Fruit fly (Drosophila melanogaster) S2 (cell line): ENCODE data around the gene CG31926.

Source experiments
- CG8478 ChIP-seq: fragments of >200 bp; optimal IDR thresholded peaks from 2 replicates; lab custom pipeline; 2018
- CTCF ChIP-seq, 2 experiments: fragments of >200 bp; optimal IDR thresholded peaks; 2 replicates each; lab custom pipeline; 2018

The CG31926 gene

DNA sequence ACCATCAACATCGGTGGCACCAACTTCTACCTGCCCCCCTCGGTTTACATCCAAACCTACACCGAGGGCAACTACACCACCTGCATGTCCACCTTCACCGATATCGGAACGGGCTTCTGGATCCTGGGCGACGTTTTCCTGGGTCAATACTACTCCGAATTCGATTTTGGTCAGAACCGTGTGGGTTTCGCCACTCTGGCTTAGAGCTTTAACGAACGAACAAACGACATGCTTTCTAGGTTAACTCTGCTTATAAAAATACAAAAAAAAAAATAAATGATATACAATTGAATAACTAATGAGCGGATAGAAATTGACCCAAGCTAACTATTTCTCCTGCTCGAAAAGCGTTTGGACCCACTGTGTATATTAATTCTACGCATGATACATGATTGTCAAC, at the start of gene CG31926:
Gene CG31926 (plus strand): TSS at position 301 of the 400 bp plus-strand sequence.
- TF ChIP-seq CTCF (optimal IDR thresholded peaks at IDR 0.05; lab: Kevin White, UChicago) (no peak), CG8478 (no peak)

DNA sequence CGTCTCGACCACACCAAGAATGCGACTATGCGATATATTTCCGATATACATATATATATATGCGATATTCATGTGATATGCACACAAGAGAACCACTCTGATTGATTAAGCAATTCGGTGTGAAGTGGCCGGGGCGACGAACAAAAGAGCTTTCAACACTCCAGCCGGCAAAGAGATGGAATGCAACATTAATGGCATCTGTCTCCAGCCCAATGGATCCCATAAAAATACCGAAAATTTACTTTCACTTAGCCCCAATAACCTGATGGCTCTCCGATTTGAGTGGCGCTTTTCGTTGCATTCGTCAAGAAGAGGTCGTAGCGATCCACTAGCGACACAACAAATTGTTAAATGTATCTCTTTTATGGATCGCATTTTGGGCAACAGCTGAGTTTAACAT, 48.5 kb upstream of the CG31926 start:
- no peak for TF ChIP-seq CG8478
- TF ChIP-seq CTCF (optimal IDR thresholded peaks at IDR 0.05; lab: Kevin White, UChicago) = no peak

DNA sequence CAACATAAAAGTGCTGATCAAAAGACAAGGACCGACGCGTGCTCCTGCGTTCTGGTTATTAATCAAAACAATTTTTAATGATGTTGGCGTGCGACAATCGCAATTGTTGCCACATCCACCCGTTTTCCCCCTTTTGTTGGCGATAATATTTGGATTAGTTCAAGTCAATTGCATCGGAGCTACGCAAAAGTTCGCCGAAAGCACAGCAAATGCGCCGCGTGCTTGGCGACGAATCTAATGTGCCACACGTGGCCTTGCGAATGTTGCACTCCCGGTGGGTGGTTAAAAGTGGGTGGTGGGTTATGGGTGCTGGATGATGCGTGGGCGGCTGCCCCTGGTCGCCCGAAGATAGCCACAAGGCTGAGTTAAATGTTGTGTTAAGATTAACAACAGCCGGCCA, 47.6 kb upstream of the CG31926 start:
- TF ChIP-seq CTCF (optimal IDR thresholded peaks at IDR 0.05; lab: Kevin White, UChicago) = no peak
- TF ChIP-seq CG8478 = no peak

DNA sequence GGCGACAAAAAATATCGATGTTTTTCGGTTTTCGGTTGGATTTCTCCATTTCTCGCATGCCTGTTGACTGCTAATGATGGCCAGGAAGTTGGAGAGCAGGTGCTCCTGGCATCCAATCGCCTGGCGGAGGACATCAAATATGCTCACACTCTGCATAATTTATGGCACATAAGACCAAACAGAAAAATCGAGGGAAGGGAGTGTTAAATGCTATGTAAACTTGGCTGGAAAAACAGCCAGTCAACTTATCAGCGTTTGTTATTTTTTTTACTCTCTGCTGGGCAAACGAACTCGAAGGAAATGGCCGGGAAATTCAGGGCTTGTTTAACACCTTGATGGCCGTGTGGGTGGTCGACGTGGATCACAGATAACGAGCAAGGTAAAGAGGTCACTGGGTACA, 47.1 kb upstream of the CG31926 start:
- TF ChIP-seq CTCF (optimal IDR thresholded peaks at IDR 0.05; lab: Kevin White, UChicago) (no peak), CG8478 (no peak)

DNA sequence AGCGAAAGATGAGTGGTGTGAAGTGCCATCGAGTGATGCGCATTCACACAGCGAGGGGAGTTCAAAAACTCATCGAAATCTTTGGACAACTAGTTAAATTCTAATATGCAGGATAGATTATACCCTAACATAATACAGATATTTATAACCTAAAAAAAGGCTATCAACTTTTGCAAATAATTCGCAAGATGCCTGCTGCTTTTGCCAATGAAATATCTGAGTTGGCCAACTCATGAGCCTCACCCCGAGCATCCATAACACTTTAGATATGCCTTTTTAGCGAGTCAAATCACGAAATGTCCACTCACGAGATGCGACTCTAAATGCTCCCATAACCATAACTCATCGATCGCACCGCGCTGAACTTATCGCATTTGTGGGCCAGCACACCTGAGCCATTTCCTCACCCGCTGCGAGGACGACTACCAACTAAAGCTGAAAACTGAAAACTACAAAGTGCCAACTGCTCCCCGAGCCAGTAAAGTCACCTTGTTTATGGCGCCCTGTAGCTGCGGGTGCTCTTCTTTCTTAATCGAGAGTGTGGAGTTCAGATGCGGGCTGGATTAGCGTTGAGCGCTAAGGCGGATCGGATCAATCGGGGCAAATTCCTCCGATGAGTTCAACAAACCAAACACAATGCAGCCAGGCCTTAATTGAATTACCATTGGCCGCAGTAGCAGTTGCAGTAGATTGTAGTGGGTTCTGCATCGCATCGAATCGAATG, 45.4 kb upstream of the CG31926 start:
- no peak for TF ChIP-seq CTCF (optimal IDR thresholded peaks at IDR 0.05; lab: Kevin White, UChicago)
- TF ChIP-seq CG8478 = no peak

DNA sequence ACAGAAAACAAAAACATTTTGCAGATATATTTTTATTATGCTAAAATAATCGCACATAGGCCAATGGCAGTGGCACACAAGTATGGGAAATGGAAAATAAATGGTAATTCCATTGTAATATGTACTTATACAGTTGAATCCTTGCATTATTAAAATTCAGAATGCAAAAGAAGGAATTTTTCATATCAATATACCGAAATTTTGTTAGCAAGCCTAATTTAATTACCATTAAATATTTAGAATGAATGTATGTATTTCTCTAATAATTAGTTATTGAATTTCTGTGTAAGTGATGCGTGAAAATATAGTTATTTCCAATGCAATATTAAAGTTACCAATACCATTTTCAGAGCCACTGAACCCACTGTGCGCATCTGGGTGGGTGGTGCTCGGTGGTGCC, 39.8 kb upstream of the CG31926 start:
- TF ChIP-seq CG8478 (no peak), CTCF (optimal IDR thresholded peaks at IDR 0.05; lab: Kevin White, UChicago) (no peak)

DNA sequence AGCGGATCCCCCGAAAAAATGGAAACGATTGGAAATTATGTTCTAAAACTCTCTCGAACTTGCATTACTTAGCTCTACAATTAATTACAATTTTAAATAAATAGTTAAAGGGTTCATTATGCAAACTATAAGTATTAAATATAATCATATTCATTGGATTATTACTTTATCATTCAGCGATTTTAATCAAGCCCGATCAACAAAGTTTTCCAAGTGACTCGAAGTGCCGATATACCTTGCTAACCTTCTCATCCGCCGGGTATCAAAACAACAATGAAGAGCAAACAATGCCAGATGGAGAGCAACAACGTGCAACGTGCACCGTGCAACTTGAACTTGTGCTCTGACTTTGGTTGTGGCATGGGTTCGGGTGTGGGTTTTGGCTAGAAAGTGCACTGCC, 39.0 kb upstream of the CG31926 start:
- TF ChIP-seq CTCF (optimal IDR thresholded peaks at IDR 0.05; lab: Kevin White, UChicago) = no peak
- no peak for TF ChIP-seq CG8478

DNA sequence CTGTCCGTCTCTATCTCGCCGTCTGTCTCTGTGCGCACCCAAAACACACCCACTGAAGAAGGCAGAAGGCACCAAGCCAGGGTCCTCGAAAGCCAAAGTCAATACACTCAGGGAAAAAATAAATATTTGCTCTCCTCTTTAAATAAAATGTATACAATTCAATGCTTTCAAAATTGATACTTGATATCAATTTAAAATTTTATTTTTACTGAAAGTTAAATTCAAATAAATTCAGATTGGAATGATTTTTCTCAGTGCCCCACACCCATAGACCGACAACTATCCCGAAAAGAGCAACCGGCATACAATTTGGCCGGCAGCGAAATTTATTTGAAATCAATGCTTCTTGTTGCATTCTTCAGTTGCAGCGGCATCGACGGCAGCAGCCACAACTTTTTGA, 38.4 kb upstream of the CG31926 start:
- no peak for TF ChIP-seq CG8478
- TF ChIP-seq CTCF (optimal IDR thresholded peaks at IDR 0.05; lab: Kevin White, UChicago) = no peak

DNA sequence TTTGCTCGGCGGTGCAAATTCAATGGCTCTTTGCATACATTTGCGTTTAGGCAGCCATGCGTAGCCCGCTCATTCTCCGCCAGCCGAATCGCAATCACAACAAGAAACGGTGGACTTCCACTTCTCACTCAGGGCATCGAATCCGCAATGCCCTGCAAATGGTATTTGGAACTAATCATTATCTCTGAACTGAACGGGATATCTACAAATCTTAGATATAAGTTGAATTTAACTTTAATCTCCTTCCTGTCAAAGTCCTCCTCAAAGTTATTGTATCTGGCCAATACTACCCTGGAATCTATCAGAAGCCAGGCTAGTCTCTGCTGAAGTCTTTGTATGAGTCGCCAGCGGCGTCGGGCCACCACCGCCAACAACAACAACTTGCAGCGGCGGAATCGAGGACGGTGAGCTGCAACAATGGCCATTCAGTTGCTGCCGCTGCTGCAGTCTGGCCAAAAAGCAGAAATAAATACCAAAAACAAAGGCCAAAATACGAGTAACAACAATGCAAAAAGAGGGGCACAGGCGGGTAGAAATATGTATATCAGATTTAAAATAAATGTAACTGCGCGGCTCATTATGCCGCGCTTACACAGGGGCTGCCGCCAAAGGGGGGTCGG, 36.6 kb upstream of the CG31926 start:
- no peak for TF ChIP-seq CTCF (optimal IDR thresholded peaks at IDR 0.05; lab: Kevin White, UChicago)
- TF ChIP-seq CG8478 = no peak

DNA sequence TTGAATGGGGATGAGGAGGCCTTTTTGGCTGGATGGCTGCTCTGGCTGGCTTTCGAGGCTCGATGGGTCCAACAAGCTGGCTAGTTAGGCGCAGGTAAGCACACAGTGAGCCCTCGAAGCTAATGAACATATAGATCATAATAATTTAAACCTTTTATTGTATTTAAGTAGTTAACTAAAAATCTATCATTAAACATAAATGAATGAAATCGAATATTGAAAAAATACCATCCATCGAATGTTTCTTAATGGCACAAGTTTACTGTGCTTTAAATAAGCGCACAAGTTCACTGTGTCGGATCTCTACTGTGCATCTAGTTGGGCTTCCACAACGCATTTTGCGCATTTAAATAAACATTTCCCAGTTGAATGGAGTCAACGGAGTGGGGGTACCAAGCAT, 35.9 kb upstream of the CG31926 start:
- TF ChIP-seq CTCF (optimal IDR thresholded peaks at IDR 0.05; lab: Kevin White, UChicago) (no peak), CG8478 (no peak)

DNA sequence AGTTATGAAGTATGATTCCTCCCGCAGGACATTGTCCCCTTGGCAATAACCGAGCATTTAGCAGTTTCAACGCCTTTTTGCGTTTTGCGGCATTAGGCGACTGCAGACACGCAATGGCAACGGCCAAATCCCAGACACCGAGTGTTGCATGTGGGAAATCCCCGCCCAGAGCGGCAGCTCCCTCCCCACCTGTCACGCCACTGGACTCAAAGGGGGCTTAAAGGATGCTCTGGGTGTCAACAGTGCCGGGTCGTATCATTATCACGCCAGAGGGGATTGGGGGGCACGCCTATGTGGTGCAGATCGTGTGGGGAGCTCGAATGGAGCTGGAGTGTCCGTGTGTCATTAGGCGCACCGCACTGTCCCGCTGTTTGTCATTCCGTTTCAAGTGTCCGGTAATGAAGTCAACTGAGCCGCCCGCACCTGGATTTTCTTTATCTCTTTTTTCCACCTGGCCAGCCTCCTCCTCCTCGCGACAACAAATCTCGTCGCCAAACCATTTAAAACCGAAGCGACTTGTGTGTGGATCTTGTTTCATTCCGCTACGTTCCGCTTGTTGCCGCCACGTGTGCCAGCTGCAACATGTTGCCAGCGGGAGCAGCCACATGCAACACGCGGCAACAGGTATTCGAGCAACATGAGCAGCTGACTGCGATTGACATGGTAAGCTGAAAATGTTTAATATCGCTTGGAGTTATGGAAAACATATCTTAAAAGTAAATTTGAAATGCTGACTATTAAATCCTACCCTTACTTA, 34.6 kb upstream of the CG31926 start:
- TF ChIP-seq CTCF (optimal IDR thresholded peaks at IDR 0.05; lab: Kevin White, UChicago) (no peak), CG8478 (no peak)

DNA sequence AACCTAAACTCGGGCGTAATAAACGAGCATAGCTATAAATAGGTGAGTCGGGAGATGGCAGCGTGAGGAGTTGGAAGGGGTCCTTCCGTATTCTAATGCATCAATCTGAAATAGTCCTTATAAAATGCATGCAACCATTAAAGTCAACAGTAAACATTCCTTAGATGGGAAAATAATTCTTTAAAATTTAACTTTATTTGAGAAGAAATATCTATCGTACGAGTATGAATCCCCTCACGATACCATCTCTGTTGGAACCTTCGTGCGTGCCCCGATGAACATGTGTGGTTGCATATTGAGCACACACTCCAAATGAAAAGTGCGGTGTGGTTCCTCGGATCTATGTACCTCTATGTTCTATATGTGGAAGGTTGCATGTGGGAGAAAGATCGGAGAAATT, 33.1 kb upstream of the CG31926 start:
- TF ChIP-seq CTCF (optimal IDR thresholded peaks at IDR 0.05; lab: Kevin White, UChicago) (no peak), CG8478 (no peak)

DNA sequence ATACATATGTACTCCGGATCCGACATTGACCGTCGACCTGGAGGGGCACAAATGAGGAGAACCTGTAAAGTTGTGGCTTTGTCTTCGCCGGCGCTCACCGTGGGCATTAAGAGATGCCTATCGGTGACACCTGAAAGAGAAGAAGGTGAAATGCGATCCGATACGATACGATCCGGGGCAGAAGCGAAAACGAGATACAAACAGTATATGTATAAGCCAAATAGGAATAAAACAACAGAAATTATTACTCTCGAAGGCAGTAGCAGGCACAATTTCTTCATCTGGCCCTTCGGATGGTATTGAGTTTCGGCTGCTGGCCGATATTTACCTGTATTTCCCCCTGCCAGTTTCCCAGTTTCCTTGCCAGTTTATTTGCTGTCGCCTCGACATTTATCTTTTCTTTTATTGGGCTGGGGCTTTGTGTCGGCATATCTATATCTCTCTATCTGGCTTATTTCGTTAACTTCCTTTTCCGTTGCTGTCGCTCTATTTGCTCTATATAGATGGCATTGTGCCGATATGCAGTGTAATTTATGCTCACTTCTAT, 31.8 kb upstream of the CG31926 start:
- TF ChIP-seq CG8478 = no peak
- no peak for TF ChIP-seq CTCF (optimal IDR thresholded peaks at IDR 0.05; lab: Kevin White, UChicago)

DNA sequence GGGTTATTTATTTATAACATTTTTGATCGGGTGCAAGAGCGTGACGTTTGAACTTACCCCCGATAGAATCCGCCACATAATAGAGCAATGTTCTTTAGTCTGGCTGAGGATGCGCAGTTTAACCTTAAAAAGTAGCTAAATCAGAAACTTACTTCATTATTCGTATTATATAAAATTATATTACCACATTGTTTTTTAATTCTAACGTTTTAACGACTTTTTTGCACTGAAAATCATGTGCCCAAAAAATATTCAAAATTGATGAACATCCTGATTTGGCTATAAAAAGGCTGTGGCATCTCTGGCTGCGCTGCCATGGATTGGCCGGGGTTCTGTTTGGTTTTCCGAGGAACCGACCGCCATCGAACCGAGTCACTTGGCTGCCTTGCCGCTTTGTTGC, 25.3 kb upstream of the CG31926 start:
- TF ChIP-seq CG8478 (no peak), CTCF (optimal IDR thresholded peaks at IDR 0.05; lab: Kevin White, UChicago) (no peak)

DNA sequence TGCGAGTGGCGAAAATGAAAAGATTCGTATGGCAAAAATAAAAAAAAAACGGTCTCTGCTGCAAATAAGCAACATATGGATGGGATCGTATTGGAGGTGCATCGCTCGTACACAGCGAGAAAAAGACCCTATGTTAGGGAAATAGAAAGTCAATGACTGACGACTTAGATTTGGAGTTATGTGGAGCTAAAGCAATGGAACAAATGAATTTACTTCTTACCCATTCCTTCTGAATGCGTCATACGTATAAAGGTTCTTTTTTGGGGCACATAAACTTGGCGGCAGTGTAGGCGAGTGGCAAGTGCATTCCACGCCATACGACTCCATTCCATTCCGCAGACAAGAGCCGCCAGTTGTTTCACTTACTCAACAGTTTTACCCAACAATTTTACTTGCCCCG, 24.5 kb upstream of the CG31926 start:
- TF ChIP-seq CTCF (optimal IDR thresholded peaks at IDR 0.05; lab: Kevin White, UChicago) (no peak), CG8478 (no peak)

DNA sequence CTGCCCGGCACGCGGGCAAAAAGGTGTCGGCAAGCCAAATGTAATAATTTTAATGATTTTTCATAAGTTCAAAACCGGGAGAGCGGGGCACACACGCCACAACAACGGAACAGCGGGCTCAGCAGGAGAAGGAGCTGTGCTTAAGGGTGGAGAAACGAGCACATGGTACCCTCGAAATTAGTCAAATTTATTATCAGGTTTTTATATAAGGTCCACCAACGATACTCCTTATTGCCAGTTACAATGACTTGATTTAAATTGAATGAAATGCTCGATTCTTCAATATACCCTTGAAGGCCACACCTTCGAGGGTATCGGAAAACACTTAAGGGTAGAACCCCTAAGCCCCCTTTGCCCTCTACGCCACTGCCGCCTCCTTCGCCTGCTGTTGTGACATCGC, 21.8 kb upstream of the CG31926 start:
- TF ChIP-seq CG8478 = no peak
- TF ChIP-seq CTCF (optimal IDR thresholded peaks at IDR 0.05; lab: Kevin White, UChicago) = no peak
